Worm (Caenorhabditis elegans) whole organism, mixed stage, embryonic: ENCODE data around the gene blos-1.
"Not testable (repeated sequence)": the region's sequence is repeated elsewhere in the genome, so short reads cannot be mapped to it uniquely, and the experiment has no call there.

Experiments
- bed-3 ChIP-seq: fragments of 200-800 bp; sonication (Bioruptor generic); optimal IDR thresholded peaks from 3 replicates; lab custom pipeline; 2018; ENCODE audit warnings: mild to moderate bottlenecking, missing genetic modification characterization, moderate library complexity, missing compliant biosample characterization
- blmp-1 ChIP-seq: fragments of 150-350 bp; optimal IDR thresholded peaks from 2 replicates; lab custom pipeline; 2014; ENCODE audit warnings: missing biosample characterization, missing genetic modification characterization
- ceh-39 ChIP-seq: fragments of 150-350 bp; optimal IDR thresholded peaks from 2 replicates; lab custom pipeline; 2014; ENCODE audit warnings: missing biosample characterization, missing genetic modification characterization
- ceh-83 ChIP-seq: fragments of 200-800 bp; sonication (Bioruptor generic); optimal IDR thresholded peaks from 2 replicates; lab custom pipeline; 2018; ENCODE audit warnings: mild to moderate bottlenecking, missing genetic modification characterization, missing compliant biosample characterization
- ces-1 ChIP-seq: fragments of 150-350 bp; optimal IDR thresholded peaks from 2 replicates; lab custom pipeline; 2014; ENCODE audit warnings: missing biosample characterization, missing genetic modification reagents, missing genetic modification characterization
- drap-1 ChIP-seq: fragments of 200-800 bp; sonication (Bioruptor generic); optimal IDR thresholded peaks from 3 replicates; lab custom pipeline; 2018; ENCODE audit warnings: mild to moderate bottlenecking, missing genetic modification characterization, missing compliant biosample characterization
- flh-1 ChIP-seq: fragments of 200-800 bp; sonication (Bioruptor generic); optimal IDR thresholded peaks from 2 replicates; lab custom pipeline; 2018; ENCODE audit warnings: mild to moderate bottlenecking, missing genetic modification characterization, moderate library complexity, missing compliant biosample characterization
- ham-2 ChIP-seq: fragments of 200-800 bp; sonication (Bioruptor generic); optimal IDR thresholded peaks from 2 replicates; lab custom pipeline; 2018; ENCODE audit warnings: mild to moderate bottlenecking, missing genetic modification characterization, missing compliant biosample characterization
- hlh-1 ChIP-seq: fragments of 150-350 bp; optimal IDR thresholded peaks from 2 replicates; lab custom pipeline; 2014; ENCODE audit warnings: missing biosample characterization, missing genetic modification reagents, missing genetic modification characterization
- lin-13 ChIP-seq: fragments of 150-350 bp; optimal IDR thresholded peaks from 2 replicates; lab custom pipeline; 2014; ENCODE audit warnings: missing biosample characterization, missing genetic modification characterization
- lsy-2 ChIP-seq: fragments of 150-350 bp; optimal IDR thresholded peaks from 2 replicates; lab custom pipeline; 2014; ENCODE audit warnings: missing biosample characterization, missing genetic modification characterization
- mep-1 ChIP-seq: fragments of 150-350 bp; optimal IDR thresholded peaks from 2 replicates; lab custom pipeline; 2017; ENCODE audit warnings: missing biosample characterization, missing genetic modification reagents, missing genetic modification characterization, inconsistent platforms
- mls-2 ChIP-seq: sonication (generic microtip); optimal IDR thresholded peaks from 2 replicates; lab custom pipeline; 2016; ENCODE audit warnings: mild to moderate bottlenecking, missing genetic modification characterization, moderate library complexity, missing compliant biosample characterization
- nhr-12 ChIP-seq: fragments of 150-350 bp; optimal IDR thresholded peaks from 2 replicates; lab custom pipeline; 2014; ENCODE audit warnings: missing biosample characterization, missing genetic modification characterization
- nhr-2 ChIP-seq: fragments of 150-350 bp; optimal IDR thresholded peaks from 2 replicates; lab custom pipeline; 2014; ENCODE audit warnings: missing biosample characterization, missing genetic modification characterization
- nhr-237 ChIP-seq: fragments of 150-350 bp; optimal IDR thresholded peaks from 2 replicates; lab custom pipeline; 2014; ENCODE audit warnings: missing biosample characterization, missing genetic modification characterization
- nhr-28 ChIP-seq: fragments of 150-350 bp; optimal IDR thresholded peaks from 2 replicates; lab custom pipeline; 2014; ENCODE audit warnings: missing biosample characterization, missing genetic modification characterization
- nhr-76 ChIP-seq: sonication (generic microtip); optimal IDR thresholded peaks from 2 replicates; lab custom pipeline; 2017; ENCODE audit warnings: missing biosample characterization, missing genetic modification characterization
- pha-4 ChIP-seq: fragments of 150-350 bp; optimal IDR thresholded peaks from 2 replicates; lab custom pipeline; 2018; ENCODE audit warnings: missing biosample characterization, missing genetic modification reagents, missing genetic modification characterization
- sem-2 ChIP-seq: fragments of 200-800 bp; sonication (Bioruptor generic); optimal IDR thresholded peaks from 2 replicates; lab custom pipeline; 2018; ENCODE audit warnings: mild to moderate bottlenecking, missing genetic modification characterization, missing compliant biosample characterization
- sptf-1 ChIP-seq: sonication (generic microtip); optimal IDR thresholded peaks from 2 replicates; lab custom pipeline; 2017; ENCODE audit warnings: mild to moderate bottlenecking, missing genetic modification characterization, moderate library complexity, missing compliant biosample characterization
- tbx-8 ChIP-seq: fragments of 200-800 bp; sonication (Bioruptor generic); optimal IDR thresholded peaks from 2 replicates; lab custom pipeline; 2018; ENCODE audit warnings: mild to moderate bottlenecking, missing genetic modification characterization, moderate library complexity, missing compliant biosample characterization
- unc-120 ChIP-seq: sonication (generic microtip); optimal IDR thresholded peaks from 2 replicates; lab custom pipeline; 2017; ENCODE audit warnings: missing genetic modification characterization, missing compliant biosample characterization; ENCODE audit not compliant: poor library complexity, severe bottlenecking
- unc-39 ChIP-seq: fragments of 150-350 bp; optimal IDR thresholded peaks from 2 replicates; lab custom pipeline; 2014; ENCODE audit warnings: missing biosample characterization, missing genetic modification characterization
- unc-62 ChIP-seq: fragments of 150-350 bp; optimal IDR thresholded peaks from 2 replicates; lab custom pipeline; 2014; ENCODE audit warnings: missing biosample characterization, missing genetic modification reagents, missing genetic modification characterization
- zip-8 ChIP-seq: fragments of 150-350 bp; optimal IDR thresholded peaks from 2 replicates; lab custom pipeline; 2014; ENCODE audit warnings: missing biosample characterization, missing genetic modification characterization
- ztf-11 ChIP-seq: fragments of 150-350 bp; optimal IDR thresholded peaks from 2 replicates; lab custom pipeline; 2014; ENCODE audit warnings: missing biosample characterization, missing genetic modification characterization

blos-1 gene

ce11 chrIII:10240073-10240472, 28.3 kb upstream of the blos-1 start:
- TF ChIP-seq nhr-2 (tag; lab: Kevin White, UChicago) (no peak), lin-13 (tag; lab: Kevin White, UChicago) (no peak), nhr-237 (tag; lab: Kevin White, UChicago) (no peak), unc-62 (GFP tag; lab: Kevin White, UChicago) (no peak), ceh-83 (GFP tag; lab: Kevin White, UChicago) (no peak), unc-39 (tag; lab: Kevin White, UChicago) (no peak), ces-1 (no peak), sptf-1 (tag; lab: Kevin White, UChicago) (no peak), ham-2 (no peak)

- no peak for TF ChIP-seq ceh-83 (GFP tag; lab: Kevin White, UChicago)
These were observed 26.9 kb upstream of the blos-1 start, which contains the start of gene Y70G10A.3 for ce11 chrIII:10238448-10239154. TSS of gene Y70G10A.3 (plus strand) at chrIII:10239104.

- no peak for TF ChIP-seq pha-4 (tag; lab: Kevin White, UChicago)
- TF ChIP-seq, all 35 proteins: peak for 0
These were observed 24.6 kb upstream of the blos-1 start for ce11 chrIII:10236291-10236871.

ce11 chrIII:10233979-10234378, 22.2 kb upstream of the blos-1 start, which contains the start of gene paml-1:
TSS of gene paml-1 (minus strand) at chrIII:10234079.
- TF ChIP-seq mls-2 (tag; lab: Kevin White, UChicago) (no peak), nhr-76 (no peak), unc-39 (tag; lab: Kevin White, UChicago) (no peak)

- TF ChIP-seq nhr-237 (tag; lab: Kevin White, UChicago), result no peak
- no peak for TF ChIP-seq drap-1
- no peak for TF ChIP-seq zip-8 (tag; lab: Kevin White, UChicago)
- no peak for TF ChIP-seq blmp-1
- TF ChIP-seq sem-2 (GFP tag; lab: Kevin White, UChicago), result no peak
- TF ChIP-seq ztf-11 (tag; lab: Kevin White, UChicago), result no peak
- no peak for TF ChIP-seq ceh-39
- TF ChIP-seq nhr-12, result no peak
- no peak for TF ChIP-seq mep-1 (tag; lab: Kevin White, UChicago)
- no peak for TF ChIP-seq ceh-83 (GFP tag; lab: Kevin White, UChicago)
- no peak for TF ChIP-seq bed-3
- TF ChIP-seq unc-39 (tag; lab: Kevin White, UChicago), result no peak
- TF ChIP-seq nhr-28, result no peak
- no peak for TF ChIP-seq ham-2
- no peak for TF ChIP-seq unc-120
These were observed 19.9 kb upstream of the blos-1 start for ce11 chrIII:10231641-10232040.

- TF ChIP-seq flh-1, unc-62, ceh-83 (GFP tag; lab: Kevin White, UChicago): not testable (repeated sequence)
These were observed 10.1 kb upstream of the blos-1 start, which contains the start of gene Y70G10A.4 for ce11 chrIII:10221860-10222259. TSS of gene Y70G10A.4 (plus strand) at chrIII:10222160.

ce11 chrIII:10218587-10218986, 6.8 kb upstream of the blos-1 start, which contains the start of the genes rde-4 and cox-14:
TSS of gene rde-4 (minus strand) at chrIII:10218646.
TSS of gene cox-14 (plus strand) at chrIII:10218942.
- peak; percentile 49 for TF ChIP-seq pha-4 (tag; lab: Kevin White, UChicago)
- peak; percentile 60 for TF ChIP-seq nhr-237 (tag; lab: Kevin White, UChicago)
- TF ChIP-seq tbx-8 (GFP tag; lab: Kevin White, UChicago), result no peak
- peak; percentile 1 for TF ChIP-seq unc-120
- TF ChIP-seq ces-1, result peak; percentile 83
- peak; percentile 3 for TF ChIP-seq unc-62 (GFP tag; lab: Kevin White, UChicago)
- no peak for TF ChIP-seq mls-2 (tag; lab: Kevin White, UChicago)
- no peak for TF ChIP-seq zip-8 (tag; lab: Kevin White, UChicago)
- peak; percentile 88 for TF ChIP-seq mep-1 (tag; lab: Kevin White, UChicago)
- peak; percentile 99 for TF ChIP-seq lsy-2 (tag; lab: Kevin White, UChicago)
- peak; percentile 39 for TF ChIP-seq hlh-1 (tag; lab: Kevin White, UChicago)
- TF ChIP-seq lin-13 (tag; lab: Kevin White, UChicago), result peak; percentile 63
